Worm (Caenorhabditis elegans) whole organism, young adult: ENCODE measurements around the gene F40G9.6.

ENCODE experiments used
- C06A6.2 ChIP-seq: fragments of 200-800 bp; sonication (Bioruptor generic); conservative IDR thresholded peaks from 2 replicates; pipeline ENCODE4 v1.3.6; 2022; ENCODE audit warnings: missing genetic modification characterization, missing compliant biosample characterization
- D2030.7 ChIP-seq: fragments of 200-800 bp; sonication (Bioruptor generic); IDR thresholded peaks from 2 replicates; pipeline ENCODE4 v1.3.6; 2022; ENCODE audit warnings: missing genetic modification reagents, missing genetic modification characterization, missing compliant biosample characterization
- F22D6.2 ChIP-seq: sonication (generic microtip); optimal IDR thresholded peaks from 2 replicates; lab custom pipeline; 2016; ENCODE audit warnings: mild to moderate bottlenecking, missing genetic modification characterization, missing compliant biosample characterization
- F33H1.4 ChIP-seq: fragments of 200-800 bp; sonication (Bioruptor generic); IDR thresholded peaks from 2 replicates; pipeline ENCODE4 v1.3.6; 2022; ENCODE audit warnings: missing genetic modification reagents, missing genetic modification characterization, missing compliant biosample characterization
- F39B2.1 ChIP-seq: fragments of 200-800 bp; sonication (Bioruptor generic); IDR thresholded peaks from 2 replicates; pipeline ENCODE4 v1.3.6; 2022; ENCODE audit warnings: missing genetic modification reagents, missing genetic modification characterization, missing compliant biosample characterization
- F49E8.2 ChIP-seq: sonication (generic microtip); optimal IDR thresholded peaks from 3 replicates; lab custom pipeline; 2017; ENCODE audit warnings: missing genetic modification characterization, mild to moderate bottlenecking, missing compliant biosample characterization, antibody characterized with exemption, moderate library complexity; ENCODE audit not compliant: insufficient read depth
- F57A8.1 ChIP-seq: fragments of 200-800 bp; sonication (Bioruptor generic); optimal IDR thresholded peaks from 2 replicates; lab custom pipeline; 2018; ENCODE audit warnings: mild to moderate bottlenecking, missing genetic modification characterization, moderate library complexity, missing compliant biosample characterization
- F57C9.4 ChIP-seq: sonication (generic microtip); optimal IDR thresholded peaks from 2 replicates; lab custom pipeline; 2017; ENCODE audit warnings: mild to moderate bottlenecking, missing genetic modification characterization, missing compliant biosample characterization
- K11D2.4 ChIP-seq: fragments of 200-800 bp; sonication (Bioruptor generic); IDR thresholded peaks from 2 replicates; pipeline ENCODE4 v1.3.6; 2022; ENCODE audit warnings: missing genetic modification reagents, missing genetic modification characterization, missing compliant biosample characterization
- attf-5 ChIP-seq: fragments of 200-800 bp; sonication (Bioruptor generic); optimal IDR thresholded peaks from 2 replicates; lab custom pipeline; 2018; ENCODE audit warnings: mild to moderate bottlenecking, missing genetic modification characterization, missing compliant biosample characterization
- ccch-3 ChIP-seq: fragments of 200-800 bp; sonication (Bioruptor generic); optimal IDR thresholded peaks from 2 replicates; lab custom pipeline; 2018; ENCODE audit warnings: mild to moderate bottlenecking, missing genetic modification characterization, missing compliant biosample characterization
- ceh-27 ChIP-seq: fragments of 200-800 bp; sonication (Bioruptor generic); optimal IDR thresholded peaks from 2 replicates; lab custom pipeline; 2018; ENCODE audit warnings: mild to moderate bottlenecking, missing genetic modification characterization, moderate library complexity, missing compliant biosample characterization
- ceh-91 ChIP-seq: fragments of 200-800 bp; sonication (Bioruptor generic); IDR thresholded peaks from 2 replicates; pipeline ENCODE4 v1.3.6; 2022; ENCODE audit warnings: missing genetic modification reagents, missing genetic modification characterization, missing compliant biosample characterization
- chd-7 ChIP-seq: sonication (generic microtip); optimal IDR thresholded peaks from 2 replicates; lab custom pipeline; 2016; ENCODE audit warnings: mild to moderate bottlenecking, missing genetic modification characterization, moderate library complexity, missing compliant biosample characterization
- egl-44 ChIP-seq: fragments of 200-800 bp; sonication (Bioruptor generic); IDR thresholded peaks from 2 replicates; pipeline ENCODE4 v1.3.6; 2022; ENCODE audit warnings: missing genetic modification reagents, missing genetic modification characterization, missing compliant biosample characterization
- ets-4 ChIP-seq: fragments of 200-800 bp; sonication (Bioruptor generic); optimal IDR thresholded peaks from 2 replicates; lab custom pipeline; 2018; ENCODE audit warnings: mild to moderate bottlenecking, missing genetic modification characterization, missing compliant biosample characterization
- hmg-1.2 ChIP-seq: fragments of 200-800 bp; sonication (Bioruptor generic); IDR thresholded peaks from 2 replicates; pipeline ENCODE4 v1.3.6; 2022; ENCODE audit warnings: missing genetic modification reagents, missing genetic modification characterization, missing compliant biosample characterization
- hsf-1 ChIP-seq: fragments of 200-800 bp; sonication (Bioruptor generic); IDR thresholded peaks from 2 replicates; pipeline ENCODE4 v1.3.6; 2022; ENCODE audit warnings: missing genetic modification reagents, missing genetic modification characterization, missing compliant biosample characterization
- let-607 ChIP-seq, 2 experiments: fragments of 200-800 bp in 1 of 2; sonication (Bioruptor generic) in 1 of 2; sonication (generic microtip) in 1 of 2; optimal IDR thresholded peaks; 2 replicates each; lab custom pipeline; 2016 to 2018; ENCODE audit warnings: mild to moderate bottlenecking in 2 of 2, missing compliant biosample characterization in 2 of 2, missing genetic modification characterization in 2 of 2, moderate library complexity in 2 of 2, missing genotype in 1 of 2
- lin-26 ChIP-seq: fragments of 200-800 bp; sonication (Bioruptor generic); IDR thresholded peaks from 2 replicates; pipeline ENCODE4 v1.3.6; 2022; ENCODE audit warnings: missing genetic modification reagents, missing genetic modification characterization, missing compliant biosample characterization
- lin-35 ChIP-seq, 3 experiments: fragments of 150-350 bp in 2 of 3; sonication (generic microtip) in 1 of 3; optimal IDR thresholded peaks; 2 replicates each; lab custom pipeline; 2014 to 2018; ENCODE audit warnings: missing biosample characterization in 3 of 3, missing genetic modification characterization in 3 of 3, missing genetic modification reagents in 3 of 3
- mcd-1 ChIP-seq: fragments of 200-800 bp; sonication (Bioruptor generic); IDR thresholded peaks from 2 replicates; pipeline ENCODE4 v1.3.6; 2022; ENCODE audit warnings: missing genetic modification reagents, missing genetic modification characterization, missing compliant biosample characterization
- mel-28 ChIP-seq: sonication (generic microtip); optimal IDR thresholded peaks from 2 replicates; lab custom pipeline; 2016; ENCODE audit warnings: borderline replicate concordance, mild to moderate bottlenecking, missing genetic modification characterization, missing compliant biosample characterization
- mxl-1 ChIP-seq: sonication (generic microtip); optimal IDR thresholded peaks from 2 replicates; lab custom pipeline; 2016; ENCODE audit warnings: missing genetic modification characterization, missing compliant biosample characterization
- nhr-120 ChIP-seq: fragments of 200-800 bp; sonication (Bioruptor generic); IDR thresholded peaks from 2 replicates; pipeline ENCODE4 v1.3.6; 2022; ENCODE audit warnings: missing genetic modification characterization, missing compliant biosample characterization
- nhr-80 ChIP-seq: sonication (generic microtip); optimal IDR thresholded peaks from 2 replicates; lab custom pipeline; 2016; ENCODE audit warnings: missing genetic modification characterization, missing compliant biosample characterization
- rcor-1 ChIP-seq: fragments of 200-800 bp; sonication (Bioruptor generic); IDR thresholded peaks from 2 replicates; pipeline ENCODE4 v1.3.6; 2022; ENCODE audit warnings: missing genetic modification reagents, missing genetic modification characterization, missing compliant biosample characterization
- rec-8 ChIP-seq, 2 experiments: sonication (generic microtip); optimal IDR thresholded peaks; 2 replicates each; lab custom pipeline; 2016; ENCODE audit warnings: mild to moderate bottlenecking in 2 of 2, missing genetic modification characterization in 2 of 2, missing genetic modification reagents in 2 of 2, missing genotype in 2 of 2, missing biosample characterization in 1 of 2, missing compliant biosample characterization in 1 of 2, moderate library complexity in 1 of 2
- repo-1 ChIP-seq: sonication (generic microtip); optimal IDR thresholded peaks from 2 replicates; lab custom pipeline; 2017; ENCODE audit warnings: mild to moderate bottlenecking, missing genetic modification characterization, missing compliant biosample characterization
- snpc-4 ChIP-seq, 5 experiments: fragments of 150-350 bp in 1 of 5; sonication (generic microtip) in 4 of 5; optimal IDR thresholded peaks; 2 replicates each; lab custom pipeline; 2014 to 2018; ENCODE audit warnings: missing genetic modification characterization in 5 of 5, missing biosample characterization in 3 of 5, antibody characterized with exemption in 2 of 5, mild to moderate bottlenecking in 2 of 5, missing compliant biosample characterization in 2 of 5, missing genotype in 2 of 5, moderate library complexity in 2 of 5, missing genetic modification reagents in 1 of 5
- tbp1 ChIP-seq: fragments of 200-800 bp; sonication (Bioruptor generic); optimal IDR thresholded peaks from 2 replicates; lab custom pipeline; 2018; ENCODE audit warnings: mild to moderate bottlenecking, missing genetic modification characterization, missing compliant biosample characterization
- unc-130 ChIP-seq: sonication (generic microtip); optimal IDR thresholded peaks from 2 replicates; lab custom pipeline; 2016; ENCODE audit warnings: missing genetic modification reagents, missing genetic modification characterization, missing compliant biosample characterization

Gene F40G9.6

ce11 chrIII:179123-179592 is at the start of gene F40G9.6:
TSS of gene F40G9.6 (plus strand) at chrIII:179542.
- TF ChIP-seq egl-44 (GFP tag; lab: Robert Waterston, UW), result no peak
- TF ChIP-seq unc-130 (GFP tag; lab: Kevin White, UChicago), result no peak
- no peak for TF ChIP-seq snpc-4 (GFP tag; optimal IDR thresholded peaks at IDR 0.05; lab: Kevin White, UChicago)
- TF ChIP-seq snpc-4 (tag; optimal IDR thresholded peaks at IDR 0.05; lab: Kevin White, UChicago), result no peak
- no peak for TF ChIP-seq mxl-1 (tag; lab: Kevin White, UChicago)
- TF ChIP-seq C06A6.2 (GFP tag; lab: Robert Waterston, UW), result no peak
- TF ChIP-seq F57C9.4, result no peak
- TF ChIP-seq F57A8.1 (GFP tag; lab: Kevin White, UChicago), result no peak
- TF ChIP-seq F33H1.4 (GFP tag; lab: Robert Waterston, UW), result no peak
- TF ChIP-seq ccch-3 (GFP tag; lab: Kevin White, UChicago), result no peak
- no peak for TF ChIP-seq rec-8 (tag; optimal IDR thresholded peaks at IDR 0.05; lab: Kevin White, UChicago)
- no peak for TF ChIP-seq D2030.7 (GFP tag; lab: Robert Waterston, UW)
- TF ChIP-seq F49E8.2 (tag; lab: Kevin White, UChicago), result no peak
- no peak for TF ChIP-seq F39B2.1
- TF ChIP-seq chd-7, result no peak
- TF ChIP-seq K11D2.4, result no peak

ce11 chrIII:130650-131049 is 48.7 kb upstream of the F40G9.6 start, which contains the start of the genes nhr-280 and C29F9.2:
TSS of gene nhr-280 (minus strand) at chrIII:130750.
TSS of gene C29F9.2 (plus strand) at chrIII:130947.
- TF ChIP-seq ets-4 (GFP tag; lab: Kevin White, UChicago), result no peak
- peak; percentile 1 for TF ChIP-seq nhr-80 (tag; lab: Kevin White, UChicago)

- TF ChIP-seq nhr-80 (tag; lab: Kevin White, UChicago) (peak; percentile 7), D2030.7 (GFP tag; lab: Robert Waterston, UW) (no peak), mcd-1 (peak; percentile 81), hsf-1 (GFP tag; lab: Robert Waterston, UW) (no peak), lin-35 (GFP tag; optimal IDR thresholded peaks at IDR 0.05; lab: Kevin White, UChicago) (peak in 1 of 3 experiments; percentile 28), attf-5 (GFP tag; lab: Kevin White, UChicago) (peak; percentile 54), F22D6.2 (tag; lab: Kevin White, UChicago) (no peak), hmg-1.2 (GFP tag; lab: Robert Waterston, UW) (peak; percentile 62; the same call in 1 of the 2 replicates)
Observed at ce11 chrIII:131627-132026, 47.7 kb upstream of the F40G9.6 start.

ce11 chrIII:132118-132517 is 47.2 kb upstream of the F40G9.6 start, which contains the start of gene pals-22:
TSS of gene pals-22 (plus strand) at chrIII:132418.
- TF ChIP-seq ceh-91, result no peak
- no peak for TF ChIP-seq repo-1
- no peak for TF ChIP-seq nhr-120 (GFP tag; lab: Robert Waterston, UW)
- no peak for TF ChIP-seq rcor-1 (GFP tag; lab: Robert Waterston, UW)
- TF ChIP-seq chd-7, result no peak
- TF ChIP-seq lin-26 (GFP tag; lab: Robert Waterston, UW), result no peak
- no peak for TF ChIP-seq tbp1 (GFP tag; lab: Kevin White, UChicago)
- no peak for TF ChIP-seq mel-28
- no peak for TF ChIP-seq ceh-27
- TF ChIP-seq let-607 (tag; optimal IDR thresholded peaks at IDR 0.05; lab: Kevin White, UChicago), result no peak
